Worm (Caenorhabditis elegans): Measurements from ENCODE around the gene K09C4.10.

Gene K09C4.10

DNA sequence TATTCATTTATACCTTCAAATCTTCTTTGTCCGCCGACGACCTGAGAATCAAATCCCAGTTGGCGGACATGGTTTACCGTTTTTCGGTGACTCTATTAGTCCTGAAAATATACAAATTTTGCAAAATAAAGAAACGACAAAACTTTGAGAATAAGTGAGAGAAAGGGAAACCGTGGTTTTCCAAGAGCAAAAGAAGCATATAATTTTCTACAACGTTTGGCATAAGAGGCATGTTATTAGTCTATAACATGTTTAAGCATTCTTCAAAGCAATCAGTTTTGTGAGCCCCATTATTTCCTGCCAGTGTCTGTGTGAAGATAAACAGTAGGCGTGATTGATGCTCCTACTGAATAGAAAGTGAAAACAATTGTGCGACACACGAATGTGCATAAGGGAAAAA, at the start of gene K09C4.10:
Gene K09C4.10, minus strand, starts transcription at position 101 of the 400 bp plus-strand sequence.
- TF ChIP-seq hlh-15 (tag; optimal IDR thresholded peaks at IDR 0.05) (no peak), unc-86 (tag; optimal IDR thresholded peaks at IDR 0.05) (no peak), ceh-45 (GFP tag; IDR thresholded peaks at IDR 0.05) (no peak), dve-1 (tag; optimal IDR thresholded peaks at IDR 0.05) (no peak), ceh-48 (tag; optimal IDR thresholded peaks at IDR 0.05) (no peak), ttx-3 (tag; optimal IDR thresholded peaks at IDR 0.05) (no peak), sox-2 (GFP tag; IDR thresholded peaks at IDR 0.05) (no peak), dmd-4 (tag; optimal IDR thresholded peaks at IDR 0.05; ENCODE audit: borderline replicate concordance) (no peak), elt-4 (tag; optimal IDR thresholded peaks at IDR 0.05) (no peak), sox-4 (tag; optimal IDR thresholded peaks at IDR 0.05) (no peak), fax-1 (tag; optimal IDR thresholded peaks at IDR 0.05) (no peak)

DNA sequence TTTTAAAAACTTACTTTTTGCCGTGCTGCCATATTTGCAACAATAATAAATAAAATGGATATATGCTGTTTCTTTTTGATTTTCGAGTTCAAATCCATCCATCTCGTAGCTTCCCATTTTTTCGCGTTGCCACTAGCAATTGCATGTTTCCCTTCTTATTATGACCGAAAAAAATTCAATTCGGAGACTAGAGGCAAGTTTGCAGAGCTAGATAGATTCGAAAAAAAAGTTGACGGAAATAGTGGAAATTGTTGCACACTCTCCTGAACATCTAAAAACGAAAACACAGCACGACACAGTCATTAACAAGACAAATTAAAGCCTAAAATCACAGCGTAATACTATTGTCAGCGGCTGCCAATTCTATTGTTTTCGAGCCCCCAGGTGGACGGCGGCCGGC, 46.1 kb upstream of the K09C4.10 start, which contains the start of gene F11D5.6:
Gene F11D5.6, minus strand, starts transcription at position 101 of the 400 bp plus-strand sequence.
- TF ChIP-seq fkh-6 (tag; optimal IDR thresholded peaks at IDR 0.05) (no peak), ceh-48 (tag; optimal IDR thresholded peaks at IDR 0.05) (no peak), Y22D7AL.16 (tag; optimal IDR thresholded peaks at IDR 0.05) (no peak), eyg-1 (tag; optimal IDR thresholded peaks at IDR 0.05) (no peak), ama-1 (optimal IDR thresholded peaks at IDR 0.05) (no peak), mec-3 (tag; optimal IDR thresholded peaks at IDR 0.05; ENCODE audit: borderline replicate concordance) (no peak)

DNA sequence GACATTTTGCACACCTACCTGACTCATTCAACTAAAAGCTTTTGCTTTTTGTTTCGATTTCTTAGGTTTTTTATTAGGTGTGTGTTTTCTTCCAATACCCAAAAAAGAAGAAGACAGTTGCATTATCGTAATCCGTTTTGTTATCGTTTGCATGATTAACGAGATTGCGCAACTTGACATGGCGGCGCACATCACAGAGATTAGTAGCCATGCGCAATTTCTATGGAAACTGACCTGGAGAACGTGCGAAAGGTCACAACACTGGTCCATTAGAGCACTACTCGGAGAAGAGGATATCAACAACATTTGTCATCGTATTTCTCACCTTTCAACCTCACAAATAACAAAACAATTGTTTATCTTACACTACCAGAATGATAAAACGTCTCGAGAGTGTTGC, 36.8 kb upstream of the K09C4.10 start:
- peak; percentile 80 for TF ChIP-seq elt-2 (tag; optimal IDR thresholded peaks at IDR 0.05)
- TF ChIP-seq pros-1 (tag; optimal IDR thresholded peaks at IDR 0.05), result no peak
- TF ChIP-seq hlh-6 (tag; optimal IDR thresholded peaks at IDR 0.05), result no peak

ce11 chrX:3315891-3316657, 36.0 kb upstream of the K09C4.10 start:
- TF ChIP-seq unc-86 (tag; optimal IDR thresholded peaks at IDR 0.05) (no peak), ceh-34 (tag; optimal IDR thresholded peaks at IDR 0.05) (no peak), elt-2 (tag; optimal IDR thresholded peaks at IDR 0.05) (no peak), che-1 (tag; optimal IDR thresholded peaks at IDR 0.05) (no peak), sdc-2 (tag; optimal IDR thresholded peaks at IDR 0.05) (no peak), zip-5 (tag; optimal IDR thresholded peaks at IDR 0.05) (no peak), ceh-6 (GFP tag; optimal IDR thresholded peaks at IDR 0.05) (no peak), nhr-232 (tag; optimal IDR thresholded peaks at IDR 0.05) (no peak), nhr-11 (tag; optimal IDR thresholded peaks at IDR 0.05) (no peak), ztf-16 (tag; optimal IDR thresholded peaks at IDR 0.05) (no peak), pax-1 (tag; optimal IDR thresholded peaks at IDR 0.05) (no peak)

DNA sequence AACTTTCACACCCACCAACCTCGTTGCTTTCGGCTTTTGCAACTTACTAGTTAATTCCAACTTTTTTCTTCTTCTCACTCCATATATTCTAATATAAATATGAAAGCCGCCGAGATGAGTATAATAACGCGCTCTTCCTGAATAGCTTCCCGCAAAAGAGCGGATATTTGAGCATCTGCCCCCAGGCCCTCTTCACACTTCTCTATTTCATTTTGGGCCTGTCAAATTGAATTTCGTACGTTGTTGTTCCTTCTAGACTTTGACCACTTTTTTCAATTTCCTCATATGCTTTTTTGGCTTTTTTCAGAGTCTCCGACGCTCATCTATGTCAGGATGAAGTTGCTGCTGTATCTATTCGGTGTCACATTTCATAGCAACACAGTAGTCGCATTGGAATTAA, 35.0 kb upstream of the K09C4.10 start, which contains the start of gene ddr-2:
Gene ddr-2, plus strand, starts transcription at position 301 of the 400 bp plus-strand sequence.
- TF ChIP-seq unc-42 (tag; optimal IDR thresholded peaks at IDR 0.05), result peak; percentile 43
- peak; percentile 27 for TF ChIP-seq ceh-34 (tag; optimal IDR thresholded peaks at IDR 0.05)
- no peak for TF ChIP-seq gmeb-2 (tag; optimal IDR thresholded peaks at IDR 0.05)

DNA sequence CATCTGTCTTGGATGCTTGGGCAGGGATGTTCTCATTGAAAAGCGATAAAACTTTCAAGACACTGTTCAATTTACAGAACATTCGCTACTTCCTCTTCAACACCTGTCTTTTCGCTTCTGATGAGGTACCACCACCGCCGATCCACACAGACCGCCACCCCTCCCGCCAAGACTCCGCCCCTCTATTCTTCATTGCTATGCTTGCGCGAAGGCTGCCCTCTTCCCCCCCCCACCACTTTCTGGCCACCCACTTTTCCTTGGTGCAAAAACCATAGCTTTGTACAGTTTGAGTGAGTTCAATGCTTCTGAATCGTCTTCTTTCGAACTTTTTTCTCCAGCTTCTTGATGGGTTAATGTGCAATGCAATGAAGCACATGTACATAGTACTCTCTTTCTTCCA, 33.9 kb upstream of the K09C4.10 start:
- no peak for TF ChIP-seq ceh-31 (tag; optimal IDR thresholded peaks at IDR 0.05)
- no peak for TF ChIP-seq nhr-11 (tag; optimal IDR thresholded peaks at IDR 0.05)
- TF ChIP-seq ref-2 (tag; optimal IDR thresholded peaks at IDR 0.05), result no peak
- TF ChIP-seq T23F11.4 (GFP tag; optimal IDR thresholded peaks at IDR 0.05), result no peak
- TF ChIP-seq hlh-30 (tag; optimal IDR thresholded peaks at IDR 0.05; ENCODE audit: insufficient read depth), result no peak

All from whole organism, late embryonic.